Fruit fly (Drosophila melanogaster) whole organism, adult: ENCODE measurements around the gene Trf5.

ENCODE experiments used
- CG12768 ChIP-seq: fragments of 200-800 bp; sonication (Bioruptor generic); optimal IDR thresholded peaks from 2 replicates; lab custom pipeline; 2017; ENCODE audit warnings: missing biosample characterization, missing genetic modification characterization, mild to moderate bottlenecking, moderate library complexity, missing genetic modification reagents
- CG5204 ChIP-seq: fragments of 200-800 bp; sonication (Bioruptor generic); optimal IDR thresholded peaks from 2 replicates; lab custom pipeline; 2016; ENCODE audit warnings: missing biosample characterization, missing genetic modification characterization
- bab1 ChIP-seq: fragments of 200-800 bp; sonication (Bioruptor generic); optimal IDR thresholded peaks from 3 replicates; lab custom pipeline; 2019; ENCODE audit warnings: missing biosample characterization, mild to moderate bottlenecking, missing genetic modification characterization, moderate library complexity

- TF ChIP-seq CG12768 (GFP tag; lab: Kevin White, UChicago) (no peak), bab1 (GFP tag; lab: Kevin White, UChicago) (no peak), CG5204 (GFP tag; lab: Kevin White, UChicago) (no peak)
Measured at dm6 chr2L:2652746-2653145, 43.5 kb downstream of the Trf5 start, which contains the start of gene Prosbeta4R1.
